Fruit fly (Drosophila melanogaster): ENCODE data around the gene CG13031.

CG13031 gene

DNA sequence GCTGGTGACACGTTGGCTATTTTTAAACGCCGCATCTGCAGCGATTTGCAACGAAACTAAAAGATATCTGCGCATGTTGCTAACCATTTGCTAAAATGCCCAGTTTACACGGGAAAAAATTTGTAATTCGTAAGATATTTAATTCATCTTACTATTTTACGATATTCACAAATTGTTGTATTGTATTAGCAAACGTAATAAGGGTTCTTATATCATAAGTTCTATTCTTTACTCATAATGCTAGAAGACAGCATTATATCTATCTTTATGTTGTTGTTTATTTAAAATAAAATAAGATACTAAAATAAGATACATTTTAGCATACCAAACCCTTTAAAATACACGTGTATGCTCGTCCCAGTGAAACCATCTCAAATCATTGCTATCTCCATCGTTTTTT, 34.8 kb downstream of the CG13031 start (continued):
- peak; percentile 5 for TF ChIP-seq CG3919 (GFP tag; optimal IDR thresholded peaks at IDR 0.05)
- peak; percentile 29 for TF ChIP-seq dsx (GFP tag; optimal IDR thresholded peaks at IDR 0.05; ENCODE audit: poor library complexity, severe bottlenecking)
- peak; percentile 57 for TF ChIP-seq Ets96B (tag; optimal IDR thresholded peaks at IDR 0.05)

DNA sequence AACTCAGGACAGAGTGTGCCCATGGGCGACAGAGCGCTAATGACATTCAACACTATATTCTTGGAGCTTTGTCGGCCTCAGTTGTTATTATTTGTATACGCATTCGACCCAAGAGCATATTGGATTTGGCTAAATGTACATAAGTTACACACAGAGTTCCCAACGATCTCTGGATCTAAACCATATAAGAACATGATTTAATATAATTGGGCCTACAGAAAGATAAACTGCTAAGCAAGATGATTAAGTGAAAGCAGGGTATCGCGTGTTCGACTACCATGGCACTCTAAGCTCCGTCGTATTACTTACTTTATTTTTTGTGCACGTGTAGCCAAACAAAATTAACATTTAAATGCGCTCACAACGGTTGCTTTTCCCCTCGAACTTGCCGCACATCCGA, 35.6 kb downstream of the CG13031 start:
- TF ChIP-seq CG31627 (GFP tag; optimal IDR thresholded peaks at IDR 0.05) (no peak), CG8319 (GFP tag; optimal IDR thresholded peaks at IDR 0.05) (no peak), CG6854 (GFP tag; optimal IDR thresholded peaks at IDR 0.05) (no peak), CG3032 (tag; optimal IDR thresholded peaks at IDR 0.05) (no peak), esn (GFP tag; optimal IDR thresholded peaks at IDR 0.05) (no peak), dac (GFP tag; optimal IDR thresholded peaks at IDR 0.05) (no peak), lz (GFP tag; optimal IDR thresholded peaks at IDR 0.05) (no peak), CG6163 (GFP tag; IDR thresholded peaks at IDR 0.05) (0 out of 3 replicates have a peak, but pooled peaks have one; percentile 22), achi (GFP tag; optimal IDR thresholded peaks at IDR 0.05) (no peak), CG7368 (GFP tag; optimal IDR thresholded peaks at IDR 0.05) (no peak), dsx (GFP tag; optimal IDR thresholded peaks at IDR 0.05; ENCODE audit: poor library complexity, severe bottlenecking) (no peak), pdm3 (GFP tag; optimal IDR thresholded peaks at IDR 0.05) (no peak), vri (GFP tag; optimal IDR thresholded peaks at IDR 0.05) (no peak), CG4318 (GFP tag; optimal IDR thresholded peaks at IDR 0.05) (no peak), Sox14 (GFP tag; optimal IDR thresholded peaks at IDR 0.05) (no peak), Sox15 (GFP tag; optimal IDR thresholded peaks at IDR 0.05) (no peak), Lpt (GFP tag; optimal IDR thresholded peaks at IDR 0.05) (no peak), cyc (GFP tag; optimal IDR thresholded peaks at IDR 0.05) (no peak), CG11294 (GFP tag; IDR thresholded peaks at IDR 0.05) (no peak), CG10669 (GFP tag; optimal IDR thresholded peaks at IDR 0.05) (no peak), topi (GFP tag; optimal IDR thresholded peaks at IDR 0.05) (no peak), OdsH (GFP tag; optimal IDR thresholded peaks at IDR 0.05) (peak; percentile 11), spab (GFP tag; optimal IDR thresholded peaks at IDR 0.05) (no peak), Hr4 (GFP tag; optimal IDR thresholded peaks at IDR 0.05) (peak; percentile 3), Blimp-1 (GFP tag; optimal IDR thresholded peaks at IDR 0.05) (no peak), Ets96B (tag; optimal IDR thresholded peaks at IDR 0.05) (no peak), fd85E (GFP tag; optimal IDR thresholded peaks at IDR 0.05) (no peak), CG15336 (GFP tag; IDR thresholded peaks at IDR 0.05) (0 out of 2 replicates have a peak, but pooled peaks have one; percentile 22), Sox102F (GFP tag; optimal IDR thresholded peaks at IDR 0.05) (no peak), eg (GFP tag; IDR thresholded peaks at IDR 0.05) (no peak), acj6 (GFP tag; optimal IDR thresholded peaks at IDR 0.05) (peak; percentile 27), CG8119 (GFP tag; IDR thresholded peaks at IDR 0.05) (0 out of 3 replicates have a peak, but pooled peaks have one; percentile 19), CG11902 (GFP tag; optimal IDR thresholded peaks at IDR 0.05) (no peak), CG6808 (GFP tag; optimal IDR thresholded peaks at IDR 0.05) (no peak), svp (GFP tag) (peak; percentile 37), ss (GFP tag; optimal IDR thresholded peaks at IDR 0.05) (no peak), CG8632 (GFP tag; optimal IDR thresholded peaks at IDR 0.05) (no peak), Eip93F (GFP tag; optimal IDR thresholded peaks at IDR 0.05) (no peak), Eip78C (GFP tag) (no peak), CG10631 (GFP tag; optimal IDR thresholded peaks at IDR 0.05) (peak; percentile 8), net (GFP tag; optimal IDR thresholded peaks at IDR 0.05) (no peak), CG9139 (GFP tag; optimal IDR thresholded peaks at IDR 0.05) (no peak), CG32006 (GFP tag; optimal IDR thresholded peaks at IDR 0.05) (peak; percentile 29), CG34406 (GFP tag; optimal IDR thresholded peaks at IDR 0.05) (no peak), salr (GFP tag; optimal IDR thresholded peaks at IDR 0.05) (no peak), CG3919 (GFP tag; optimal IDR thresholded peaks at IDR 0.05) (no peak), CG6792 (GFP tag; optimal IDR thresholded peaks at IDR 0.05) (no peak), fd59A (GFP tag; optimal IDR thresholded peaks at IDR 0.05) (no peak), CG6276 (GFP tag; optimal IDR thresholded peaks at IDR 0.05) (no peak), fkh (GFP tag; optimal IDR thresholded peaks at IDR 0.05) (no peak)
